Worm (Caenorhabditis elegans) whole organism, young adult: ENCODE data around the gene lys-3.

Source experiments
- K11D2.4 ChIP-seq: fragments of 200-800 bp; sonication (Bioruptor generic); IDR thresholded peaks from 2 replicates; pipeline ENCODE4 v1.3.6; 2022; ENCODE audit warnings: missing genetic modification reagents, missing genetic modification characterization, missing compliant biosample characterization
- ama-1 ChIP-seq, 3 experiments: fragments of 150-350 bp in 1 of 3; sonication (generic microtip) in 2 of 3; optimal IDR thresholded peaks; 2 replicates each; lab custom pipeline; 2014 to 2018; ENCODE audit warnings: missing biosample characterization in 2 of 3, missing genetic modification characterization in 2 of 3, missing genetic modification reagents in 2 of 3
- aptf-3 ChIP-seq: fragments of 200-800 bp; sonication (Bioruptor generic); IDR thresholded peaks from 2 replicates; pipeline ENCODE4 v1.3.6; 2022; ENCODE audit warnings: missing genetic modification characterization, missing compliant biosample characterization
- dpl-1 ChIP-seq: fragments of 150-350 bp; optimal IDR thresholded peaks from 2 replicates; lab custom pipeline; 2014; ENCODE audit warnings: missing biosample characterization, missing genetic modification reagents, missing genetic modification characterization
- fkh-3 ChIP-seq: sonication (generic microtip); optimal IDR thresholded peaks from 2 replicates; lab custom pipeline; 2016; ENCODE audit warnings: mild to moderate bottlenecking, missing genetic modification characterization, missing compliant biosample characterization
- lir-1 ChIP-seq: fragments of 200-800 bp; sonication (Bioruptor generic); conservative IDR thresholded peaks from 2 replicates; pipeline ENCODE4 v1.3.6; 2022; ENCODE audit warnings: missing genetic modification reagents, missing genetic modification characterization, missing compliant biosample characterization
- mxl-1 ChIP-seq: sonication (generic microtip); optimal IDR thresholded peaks from 2 replicates; lab custom pipeline; 2016; ENCODE audit warnings: missing genetic modification characterization, missing compliant biosample characterization
- nhr-120 ChIP-seq: fragments of 200-800 bp; sonication (Bioruptor generic); IDR thresholded peaks from 2 replicates; pipeline ENCODE4 v1.3.6; 2022; ENCODE audit warnings: missing genetic modification characterization, missing compliant biosample characterization
- nhr-90 ChIP-seq: sonication (generic microtip); optimal IDR thresholded peaks from 2 replicates; lab custom pipeline; 2016; ENCODE audit warnings: missing genotype, mild to moderate bottlenecking, missing genetic modification characterization, missing compliant biosample characterization
- pha-4 ChIP-seq: fragments of 150-350 bp; sonication (generic microtip); optimal IDR thresholded peaks from 2 replicates; lab custom pipeline; 2014; ENCODE audit warnings: missing biosample characterization, missing genetic modification reagents, missing genetic modification characterization
- rcor-1 ChIP-seq: fragments of 200-800 bp; sonication (Bioruptor generic); IDR thresholded peaks from 2 replicates; pipeline ENCODE4 v1.3.6; 2022; ENCODE audit warnings: missing genetic modification reagents, missing genetic modification characterization, missing compliant biosample characterization
- sea-2 ChIP-seq: fragments of 200-800 bp; sonication (Bioruptor generic); IDR thresholded peaks from 2 replicates; pipeline ENCODE4 v1.3.6; 2022; ENCODE audit warnings: missing genetic modification characterization, missing compliant biosample characterization
- unc-62 ChIP-seq: fragments of 150-350 bp; optimal IDR thresholded peaks from 2 replicates; lab custom pipeline; 2014; ENCODE audit warnings: missing biosample characterization, missing genetic modification reagents, missing genetic modification characterization
- ztf-18 ChIP-seq: sonication (generic microtip); optimal IDR thresholded peaks from 2 replicates; lab custom pipeline; 2016; ENCODE audit warnings: missing genotype, mild to moderate bottlenecking, missing genetic modification characterization, missing compliant biosample characterization

ce11 chrV:10328080-10328479 lies 44.7 kb upstream of the lys-3 start:
- TF ChIP-seq aptf-3 (no peak), ama-1 (optimal IDR thresholded peaks at IDR 0.05; lab: Kevin White, UChicago) (no peak), ama-1 (GFP tag; optimal IDR thresholded peaks at IDR 0.05; lab: Kevin White, UChicago) (no peak), fkh-3 (tag; lab: Kevin White, UChicago) (no peak), dpl-1 (GFP tag; lab: Kevin White, UChicago) (no peak), pha-4 (tag; lab: Kevin White, UChicago) (no peak), nhr-90 (tag; lab: Kevin White, UChicago) (no peak), sea-2 (GFP tag; lab: Robert Waterston, UW) (no peak), unc-62 (GFP tag; lab: Kevin White, UChicago) (no peak), lir-1 (GFP tag; lab: Robert Waterston, UW) (no peak), K11D2.4 (GFP tag; lab: Robert Waterston, UW) (no peak), mxl-1 (tag; lab: Kevin White, UChicago) (no peak), nhr-120 (GFP tag; lab: Robert Waterston, UW) (no peak), ztf-18 (tag; lab: Kevin White, UChicago) (no peak), rcor-1 (GFP tag; lab: Robert Waterston, UW) (no peak)
